Fruit fly (Drosophila melanogaster): ENCODE measurements around the gene Best1.

The Best1 gene

DNA sequence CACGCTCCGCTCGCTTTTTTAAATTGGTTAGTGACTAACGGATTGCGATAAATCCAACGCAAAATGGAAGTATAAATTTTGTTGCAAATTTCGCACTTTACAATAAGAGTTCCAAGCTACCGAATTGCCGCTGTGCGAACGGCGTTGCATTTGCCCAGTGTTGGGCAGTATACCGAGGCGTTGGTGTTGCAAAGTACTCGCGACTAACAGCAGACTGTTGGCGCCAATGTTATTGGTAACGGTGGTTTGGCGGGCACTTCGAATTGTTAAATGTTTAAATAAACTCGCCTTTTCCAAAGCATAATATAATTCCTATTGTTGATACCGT is 36.0 kb downstream of the Best1 start (continued):
- TF ChIP-seq CG12299 (tag; optimal IDR thresholded peaks at IDR 0.05), result peak; percentile 2
- peak; percentile 68 for TF ChIP-seq CG12659 (GFP tag; optimal IDR thresholded peaks at IDR 0.05)
- no peak for TF ChIP-seq CG17612 (GFP tag; IDR thresholded peaks at IDR 0.05)
- peak; percentile 68 for TF ChIP-seq B-H2 (GFP tag; optimal IDR thresholded peaks at IDR 0.05)
- no peak for TF ChIP-seq Drgx (GFP tag; IDR thresholded peaks at IDR 0.05)
- no peak for TF ChIP-seq lola (GFP tag; optimal IDR thresholded peaks at IDR 0.05)
- no peak for TF ChIP-seq CG4707 (GFP tag; optimal IDR thresholded peaks at IDR 0.05)
- TF ChIP-seq ATbp (GFP tag; optimal IDR thresholded peaks at IDR 0.05), result no peak
- TF ChIP-seq CG17568 (GFP tag; optimal IDR thresholded peaks at IDR 0.05), result no peak
- no peak for TF ChIP-seq CG3838 (GFP tag; optimal IDR thresholded peaks at IDR 0.05)
- TF ChIP-seq Ets97D (GFP tag; optimal IDR thresholded peaks at IDR 0.05), result peak; percentile 68
- TF ChIP-seq exex (tag; optimal IDR thresholded peaks at IDR 0.05), result peak; percentile 26
- peak; percentile 93 for TF ChIP-seq Dp (GFP tag; optimal IDR thresholded peaks at IDR 0.05)
- peak; percentile 26 for TF ChIP-seq Mad (GFP tag; optimal IDR thresholded peaks at IDR 0.05)
- TF ChIP-seq BEAF-32 (GFP tag; optimal IDR thresholded peaks at IDR 0.05), result peak; percentile 33
- TF ChIP-seq dan (GFP tag; IDR thresholded peaks at IDR 0.05), result no peak
- no peak for TF ChIP-seq emc (GFP tag; optimal IDR thresholded peaks at IDR 0.05)
- no peak for TF ChIP-seq CG2889 (GFP tag; IDR thresholded peaks at IDR 0.05)
- TF ChIP-seq bowl (GFP tag; IDR thresholded peaks at IDR 0.05), result no peak
- no peak for TF ChIP-seq CG2712 (tag; optimal IDR thresholded peaks at IDR 0.05)
- no peak; the same call in 2 of the 3 replicates for TF ChIP-seq CG17361 (GFP tag; IDR thresholded peaks at IDR 0.05)
- peak; percentile 64 for TF ChIP-seq CG18599 (GFP tag; optimal IDR thresholded peaks at IDR 0.05)
- TF ChIP-seq CG9437 (GFP tag; optimal IDR thresholded peaks at IDR 0.05), result peak; percentile 48
- peak; percentile 51; the same call in 1 of the 2 replicates for TF ChIP-seq bbx (GFP tag; IDR thresholded peaks at IDR 0.05; ENCODE audit: partially characterized antibody)
- peak; percentile 36; the same call in 1 of the 2 replicates for TF ChIP-seq hbn (GFP tag; IDR thresholded peaks at IDR 0.05; ENCODE audit: partially characterized antibody)
- no peak for TF ChIP-seq CG2678 (tag; optimal IDR thresholded peaks at IDR 0.05)
- no peak for TF ChIP-seq onecut (GFP tag; IDR thresholded peaks at IDR 0.05)
- no peak for TF ChIP-seq dmrt11E (tag; optimal IDR thresholded peaks at IDR 0.05)
- TF ChIP-seq CG6765 (GFP tag; optimal IDR thresholded peaks at IDR 0.05), result peak; percentile 24
- peak; percentile 76 for TF ChIP-seq CG13624 (GFP tag; optimal IDR thresholded peaks at IDR 0.05)
- no peak for TF ChIP-seq CG16863 (GFP tag; optimal IDR thresholded peaks at IDR 0.05)
- peak; percentile 57 for TF ChIP-seq NfI (GFP tag; optimal IDR thresholded peaks at IDR 0.05)
- no peak for TF ChIP-seq peb (GFP tag; IDR thresholded peaks at IDR 0.05)
- TF ChIP-seq ab (GFP tag; optimal IDR thresholded peaks at IDR 0.05), result no peak
- TF ChIP-seq CG14014 (GFP tag; IDR thresholded peaks at IDR 0.05), result peak; percentile 24; the same call in 1 of the 2 replicates
- peak in 1 of 2 experiments; percentile 13 for TF ChIP-seq bsh (GFP tag; optimal IDR thresholded peaks at IDR 0.05)

- TF ChIP-seq Pdp1 (GFP tag; optimal IDR thresholded peaks at IDR 0.05), result peak in 1 of 2 experiments; percentile 25
- TF ChIP-seq bigmax (GFP tag; optimal IDR thresholded peaks at IDR 0.05), result peak; percentile 59
- TF ChIP-seq CG9437 (GFP tag; optimal IDR thresholded peaks at IDR 0.05), result peak; percentile 79
- TF ChIP-seq sqz (GFP tag; optimal IDR thresholded peaks at IDR 0.05), result peak; percentile 94
- 0 out of 4 replicates have a peak, but pooled peaks have one; percentile 12 for TF ChIP-seq Dll (GFP tag; IDR thresholded peaks at IDR 0.05; ENCODE audit: partially characterized antibody)
- TF ChIP-seq lov (optimal IDR thresholded peaks at IDR 0.05), result peak; percentile 27
- TF ChIP-seq lov (GFP tag; IDR thresholded peaks at IDR 0.05), result no peak
- TF ChIP-seq gsb (GFP tag; IDR thresholded peaks at IDR 0.05), result no peak
- TF ChIP-seq CG6813 (GFP tag; optimal IDR thresholded peaks at IDR 0.05), result no peak
- TF ChIP-seq sc (optimal IDR thresholded peaks at IDR 0.05), result no peak
- TF ChIP-seq sc (GFP tag; optimal IDR thresholded peaks at IDR 0.05), result no peak
- peak in 1 of 2 experiments; percentile 15 for TF ChIP-seq insv (GFP tag; optimal IDR thresholded peaks at IDR 0.05)
- TF ChIP-seq CG10321 (GFP tag; IDR thresholded peaks at IDR 0.05), result 0 out of 2 replicates have a peak, but pooled peaks have one; percentile 1
- no peak for TF ChIP-seq Hsf (GFP tag; optimal IDR thresholded peaks at IDR 0.05)
- peak; percentile 33 for TF ChIP-seq Med (GFP tag)
Measured at dm6 chr3R:10133419-10134340, 36.6 kb downstream of the Best1 start.
